Worm (Caenorhabditis elegans) whole organism, late embryonic: ENCODE data around the gene dhcr-24.

Source experiments
- F13H6.1 ChIP-seq: sonication (generic microtip); optimal IDR thresholded peaks from 2 replicates; lab custom pipeline; 2016; ENCODE audit warnings: missing genetic modification characterization, missing compliant biosample characterization
- fax-1 ChIP-seq: sonication (generic microtip); optimal IDR thresholded peaks from 2 replicates; lab custom pipeline; 2016; ENCODE audit warnings: missing genotype, missing genetic modification characterization, missing compliant biosample characterization
- hlh-30 ChIP-seq: sonication (generic microtip); optimal IDR thresholded peaks from 2 replicates; lab custom pipeline; 2017; ENCODE audit warnings: antibody characterized with exemption, missing genetic modification characterization, missing compliant biosample characterization; ENCODE audit not compliant: insufficient read depth
- pag-3 ChIP-seq: sonication (generic microtip); optimal IDR thresholded peaks from 2 replicates; lab custom pipeline; 2016; ENCODE audit warnings: missing compliant biosample characterization, missing genetic modification characterization, borderline replicate concordance
- pat-9 ChIP-seq: fragments of 200-800 bp; sonication (Bioruptor generic); optimal IDR thresholded peaks from 2 replicates; lab custom pipeline; 2018; ENCODE audit warnings: mild to moderate bottlenecking, missing genetic modification characterization, moderate library complexity, missing compliant biosample characterization
- pros-1 ChIP-seq: fragments of 150-350 bp; optimal IDR thresholded peaks from 2 replicates; lab custom pipeline; 2014; ENCODE audit warnings: missing biosample characterization, missing genetic modification reagents, missing genetic modification characterization
- sdc-2 ChIP-seq: sonication (generic microtip); optimal IDR thresholded peaks from 2 replicates; lab custom pipeline; 2016; ENCODE audit warnings: missing genotype, missing genetic modification characterization, missing compliant biosample characterization
- syd-9 ChIP-seq: sonication (generic microtip); optimal IDR thresholded peaks from 2 replicates; lab custom pipeline; 2016; ENCODE audit warnings: mild to moderate bottlenecking, missing genetic modification characterization, moderate library complexity, missing compliant biosample characterization

DNA sequence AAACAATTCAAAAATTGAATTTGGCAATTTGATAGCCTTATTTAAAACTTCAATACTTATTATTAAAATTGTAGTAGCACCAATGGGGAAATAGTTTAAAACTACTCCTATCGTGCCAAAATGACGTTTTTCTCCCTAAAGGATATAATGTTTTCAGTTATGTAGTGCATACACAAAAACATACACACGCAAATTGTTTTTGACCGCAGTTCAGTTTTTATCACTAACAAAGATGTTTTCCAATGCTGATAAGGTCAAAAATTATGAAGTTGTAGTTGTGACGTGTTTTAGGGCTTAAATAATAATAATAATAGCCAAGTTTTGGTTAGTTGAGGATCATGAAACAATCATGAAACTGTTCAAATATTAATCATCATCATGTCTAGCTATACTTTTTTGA lies 26.1 kb upstream of the dhcr-24 start:
- no peak for TF ChIP-seq F13H6.1 (tag; lab: Kevin White, UChicago)
- TF ChIP-seq pat-9 (tag; lab: Kevin White, UChicago), result no peak
- no peak for TF ChIP-seq pag-3 (tag; lab: Kevin White, UChicago)
- no peak for TF ChIP-seq pros-1 (tag; lab: Kevin White, UChicago)
- no peak for TF ChIP-seq sdc-2 (tag; lab: Kevin White, UChicago)
- TF ChIP-seq fax-1, result no peak
- TF ChIP-seq hlh-30 (tag; lab: Kevin White, UChicago), result no peak
- no peak for TF ChIP-seq syd-9 (tag; lab: Kevin White, UChicago)
